Fruit fly (Drosophila melanogaster) whole organism, embryonic: ENCODE measurements around the gene Pino.
A peak's percentile ranks its signal among the peaks of the same experiment; 100 is the strongest.

ENCODE experiments used
- Blimp-1 ChIP-seq: fragments of 200-800 bp; sonication (Bioruptor generic); optimal IDR thresholded peaks from 3 replicates; lab custom pipeline; 2018; ENCODE audit warnings: missing biosample characterization, missing genetic modification characterization, mild to moderate bottlenecking, moderate library complexity, missing genetic modification reagents
- Bteb2 ChIP-seq: fragments of 200-800 bp; sonication (Bioruptor generic); optimal IDR thresholded peaks from 2 replicates; lab custom pipeline; 2016; ENCODE audit warnings: missing biosample characterization, missing genetic modification characterization
- CG10274 ChIP-seq: fragments of 200-800 bp; sonication (Bioruptor generic); optimal IDR thresholded peaks from 3 replicates; lab custom pipeline; 2017; ENCODE audit warnings: missing biosample characterization, mild to moderate bottlenecking, missing genetic modification characterization
- CG11560 ChIP-seq: fragments of 200-800 bp; sonication (Bioruptor generic); IDR thresholded peaks from 3 replicates; pipeline ENCODE4 v1.3.6; 2022; ENCODE audit warnings: missing biosample characterization, missing genetic modification characterization
- CG12155 ChIP-seq: fragments of 200-800 bp; sonication (Bioruptor generic); optimal IDR thresholded peaks from 3 replicates; lab custom pipeline; 2016; ENCODE audit warnings: missing biosample characterization, missing genetic modification characterization
- CG12744 ChIP-seq: fragments of 200-800 bp; sonication (Bioruptor generic); optimal IDR thresholded peaks from 2 replicates; lab custom pipeline; 2016; ENCODE audit warnings: missing biosample characterization, missing genetic modification characterization
- CG15479 ChIP-seq: fragments of 200-800 bp; sonication (Bioruptor generic); optimal IDR thresholded peaks from 3 replicates; lab custom pipeline; 2019; ENCODE audit warnings: missing biosample characterization, mild to moderate bottlenecking, missing genetic modification characterization, moderate library complexity
- CG34224 ChIP-seq: fragments of 200-800 bp; sonication (Bioruptor generic); IDR thresholded peaks from 3 replicates; pipeline ENCODE4 v1.3.6; 2022; ENCODE audit warnings: missing biosample characterization, missing genetic modification characterization; ENCODE audit not compliant: partially characterized antibody
- CG3726 ChIP-seq: fragments of 200-800 bp; sonication (Bioruptor generic); IDR thresholded peaks from 3 replicates; pipeline ENCODE4, ENCODE4 v1.3.6; 2022; ENCODE audit warnings: missing biosample characterization, missing genetic modification characterization
- CG3847 ChIP-seq: fragments of 200-800 bp; sonication (Bioruptor generic); IDR thresholded peaks from 2 replicates; pipeline ENCODE4 v1.3.6; 2022; ENCODE audit warnings: missing biosample characterization, missing genetic modification characterization
- CG4328 ChIP-seq: fragments of 200-800 bp; sonication (Bioruptor generic); optimal IDR thresholded peaks from 3 replicates; lab custom pipeline; 2017; ENCODE audit warnings: missing biosample characterization, missing genetic modification reagents, missing genetic modification characterization
- CG4617 ChIP-seq: fragments of 200-800 bp; sonication (Bioruptor generic); optimal IDR thresholded peaks from 3 replicates; lab custom pipeline; 2016; ENCODE audit warnings: missing biosample characterization, missing genetic modification characterization, borderline replicate concordance
- CG6272 ChIP-seq: fragments of 200-800 bp; sonication (Bioruptor generic); IDR thresholded peaks from 2 replicates; pipeline ENCODE4 v1.3.6; 2022; ENCODE audit warnings: missing biosample characterization, missing genetic modification characterization
- CG7786 ChIP-seq: fragments of 200-800 bp; sonication (Bioruptor generic); optimal IDR thresholded peaks from 2 replicates; lab custom pipeline; 2016; ENCODE audit warnings: missing biosample characterization, missing genetic modification characterization
- CG7987 ChIP-seq: fragments of 200-800 bp; sonication (Bioruptor generic); optimal IDR thresholded peaks from 2 replicates; lab custom pipeline; 2018; ENCODE audit warnings: missing biosample characterization, mild to moderate bottlenecking, missing genetic modification characterization, moderate library complexity
- CG8944 ChIP-seq: fragments of 200-800 bp; sonication (Bioruptor generic); optimal IDR thresholded peaks from 3 replicates; lab custom pipeline; 2016; ENCODE audit warnings: missing biosample characterization, missing genetic modification characterization
- D19B ChIP-seq: fragments of 200-800 bp; sonication (Bioruptor generic); optimal IDR thresholded peaks from 2 replicates; lab custom pipeline; 2017; ENCODE audit warnings: missing biosample characterization, mild to moderate bottlenecking, missing genetic modification characterization
- Dek ChIP-seq: fragments of 200-800 bp; sonication (Bioruptor generic); optimal IDR thresholded peaks from 3 replicates; lab custom pipeline; 2019; ENCODE audit warnings: missing biosample characterization, mild to moderate bottlenecking, missing genetic modification characterization, moderate library complexity
- Doc3 ChIP-seq: fragments of 200-800 bp; sonication (Bioruptor generic); IDR thresholded peaks from 3 replicates; pipeline ENCODE4 v1.3.6; 2022; ENCODE audit warnings: missing biosample characterization, missing genetic modification characterization; ENCODE audit not compliant: partially characterized antibody
- H2.0 ChIP-seq: fragments of 200-800 bp; sonication (Bioruptor generic); IDR thresholded peaks from 2 replicates; pipeline ENCODE4 v1.3.6; 2022; ENCODE audit warnings: missing biosample characterization, missing genetic modification characterization
- HLH3B ChIP-seq: fragments of 200-800 bp; sonication (Bioruptor generic); IDR thresholded peaks from 2 replicates; pipeline ENCODE4 v1.3.6; 2022; ENCODE audit warnings: missing biosample characterization, missing genetic modification characterization
- HmgZ ChIP-seq: fragments of 200-800 bp; sonication (Bioruptor generic); optimal IDR thresholded peaks from 2 replicates; lab custom pipeline; 2018; ENCODE audit warnings: missing biosample characterization, mild to moderate bottlenecking, missing genetic modification characterization
- Hr3 ChIP-seq: fragments of 200-800 bp; sonication (Bioruptor generic); optimal IDR thresholded peaks from 3 replicates; lab custom pipeline; 2016; ENCODE audit warnings: missing biosample characterization, missing genetic modification characterization
- Hsf ChIP-seq: fragments of 200-800 bp; sonication (Bioruptor generic); optimal IDR thresholded peaks from 3 replicates; lab custom pipeline; 2016; ENCODE audit warnings: missing biosample characterization, missing genetic modification characterization
- MBD-R2 ChIP-seq: fragments of 200-800 bp; sonication (Bioruptor generic); IDR thresholded peaks from 2 replicates; pipeline ENCODE4 v1.3.6; 2022; ENCODE audit warnings: missing biosample characterization, missing genetic modification characterization
- Med ChIP-seq: fragments of 200-800 bp; sonication (Bioruptor generic); peaks from one replicate; lab custom pipeline; 2016; ENCODE audit warnings: missing biosample characterization, missing genetic modification characterization, mild to moderate bottlenecking, inconsistent platforms, moderate library complexity
- Myb ChIP-seq: fragments of 200-800 bp; sonication (Bioruptor generic); optimal IDR thresholded peaks from 2 replicates; lab custom pipeline; 2016; ENCODE audit warnings: missing biosample characterization, missing genetic modification characterization
- Sry-β ChIP-seq: fragments of 200-800 bp; sonication (Bioruptor generic); optimal IDR thresholded peaks from 2 replicates; lab custom pipeline; 2018; ENCODE audit warnings: missing biosample characterization, mild to moderate bottlenecking, missing genetic modification characterization, moderate library complexity
- ara ChIP-seq: fragments of 200-800 bp; sonication (Bioruptor generic); IDR thresholded peaks from 2 replicates; pipeline ENCODE4 v1.3.6; 2022; ENCODE audit warnings: missing biosample characterization, missing genetic modification characterization
- bab2 ChIP-seq: fragments of 200-800 bp; sonication (Bioruptor generic); optimal IDR thresholded peaks from 2 replicates; lab custom pipeline; 2016; ENCODE audit warnings: missing biosample characterization, missing genetic modification characterization
- bcd ChIP-seq: fragments of 200-800 bp; sonication (Bioruptor generic); optimal IDR thresholded peaks from 2 replicates; lab custom pipeline; 2017; ENCODE audit warnings: missing biosample characterization, mild to moderate bottlenecking, missing genetic modification characterization
- bsh ChIP-seq, 2 experiments: fragments of 200-800 bp; sonication (Bioruptor generic); optimal IDR thresholded peaks; 2 replicates each; lab custom pipeline; 2017 to 2018; ENCODE audit warnings: mild to moderate bottlenecking in 2 of 2, missing biosample characterization in 2 of 2, missing genetic modification characterization in 2 of 2, moderate library complexity in 1 of 2
- chinmo ChIP-seq: fragments of 200-800 bp; sonication (Bioruptor generic); IDR thresholded peaks from 4 replicates; pipeline ENCODE4 v1.3.6; 2022; ENCODE audit warnings: missing biosample characterization, missing genetic modification characterization; ENCODE audit not compliant: partially characterized antibody
- chn ChIP-seq: fragments of 200-800 bp; sonication (Bioruptor generic); optimal IDR thresholded peaks from 2 replicates; lab custom pipeline; 2016; ENCODE audit warnings: missing biosample characterization, missing genetic modification characterization
- crp ChIP-seq, 2 experiments: fragments of 200-800 bp; sonication (Bioruptor generic); optimal IDR thresholded peaks; 2 replicates in 1 of 2; 3 replicates in 1 of 2; lab custom pipeline; 2017; ENCODE audit warnings: missing biosample characterization in 2 of 2, missing genetic modification characterization in 2 of 2, mild to moderate bottlenecking in 1 of 2, moderate library complexity in 1 of 2
- dati ChIP-seq: fragments of 200-800 bp; sonication (Bioruptor generic); IDR thresholded peaks from 2 replicates; pipeline ENCODE4 v1.3.6; 2022; ENCODE audit warnings: missing biosample characterization, missing genetic modification characterization
- dpn ChIP-seq, 2 experiments: fragments of 200-800 bp; sonication (Bioruptor generic); optimal IDR thresholded peaks; 3 replicates each; lab custom pipeline; 2016; ENCODE audit warnings: missing biosample characterization in 2 of 2, missing genetic modification characterization in 2 of 2
- ems ChIP-seq: fragments of 200-800 bp; sonication (Bioruptor generic); optimal IDR thresholded peaks from 3 replicates; lab custom pipeline; 2016; ENCODE audit warnings: missing biosample characterization, missing genetic modification characterization
- en ChIP-seq: fragments of 200-800 bp; sonication (Bioruptor generic); optimal IDR thresholded peaks from 2 replicates; lab custom pipeline; 2016; ENCODE audit warnings: missing biosample characterization, missing genetic modification characterization
- esg ChIP-seq: fragments of 200-800 bp; sonication (Bioruptor generic); conservative IDR thresholded peaks from 2 replicates; pipeline ENCODE4 v1.3.6; 2022; ENCODE audit warnings: missing biosample characterization, missing genetic modification characterization
- fu2 ChIP-seq: fragments of 200-800 bp; sonication (Bioruptor generic); optimal IDR thresholded peaks from 2 replicates; lab custom pipeline; 2016; ENCODE audit warnings: missing biosample characterization, missing genetic modification characterization
- gem ChIP-seq: fragments of 200-800 bp; sonication (Bioruptor generic); optimal IDR thresholded peaks from 2 replicates; lab custom pipeline; 2019; ENCODE audit warnings: missing biosample characterization, mild to moderate bottlenecking, missing genetic modification characterization, moderate library complexity
- gsb ChIP-seq: fragments of 200-800 bp; sonication (Bioruptor generic); IDR thresholded peaks from 2 replicates; pipeline ENCODE4 v1.3.6; 2022; ENCODE audit warnings: missing biosample characterization, missing genetic modification characterization
- gsb-n ChIP-seq: fragments of 200-800 bp; sonication (Bioruptor generic); optimal IDR thresholded peaks from 3 replicates; lab custom pipeline; 2018; ENCODE audit warnings: missing biosample characterization, mild to moderate bottlenecking, missing genetic modification characterization
- lov ChIP-seq, 2 experiments: fragments of 200-800 bp in 1 of 2; fragments of >200 bp in 1 of 2; sonication (Bioruptor generic) in 1 of 2; IDR thresholded peaks in 1 of 2; optimal IDR thresholded peaks in 1 of 2; 2 replicates in 1 of 2; 3 replicates in 1 of 2; pipeline versions ENCODE4 v1.3.6 to Lab custom; 2017 to 2022; ENCODE audit warnings: missing biosample characterization in 1 of 2, missing genetic modification characterization in 1 of 2
- nau ChIP-seq: fragments of 200-800 bp; sonication (Bioruptor generic); optimal IDR thresholded peaks from 3 replicates; lab custom pipeline; 2017; ENCODE audit warnings: missing biosample characterization, mild to moderate bottlenecking, missing genetic modification characterization, missing genetic modification reagents
- pzg ChIP-seq: fragments of 200-800 bp; sonication (Bioruptor generic); optimal IDR thresholded peaks from 3 replicates; lab custom pipeline; 2018; ENCODE audit warnings: missing biosample characterization, mild to moderate bottlenecking, missing genetic modification characterization, moderate library complexity
- stwl ChIP-seq: fragments of 200-800 bp; sonication (Bioruptor generic); optimal IDR thresholded peaks from 3 replicates; lab custom pipeline; 2018; ENCODE audit warnings: missing biosample characterization, mild to moderate bottlenecking, missing genetic modification characterization, moderate library complexity
- vvl ChIP-seq: fragments of 200-800 bp; sonication (Bioruptor generic); IDR thresholded peaks from 2 replicates; pipeline ENCODE4 v1.3.6; 2022; ENCODE audit warnings: missing biosample characterization, missing genetic modification characterization
- zfh1 ChIP-seq: fragments of 200-800 bp; sonication (Bioruptor generic); IDR thresholded peaks from 3 replicates; pipeline ENCODE4 v1.3.6; 2022; ENCODE audit warnings: missing biosample characterization, missing genetic modification characterization
- zfh2 ChIP-seq: fragments of 200-800 bp; sonication (Bioruptor generic); optimal IDR thresholded peaks from 2 replicates; lab custom pipeline; 2016; ENCODE audit warnings: missing biosample characterization, missing genetic modification characterization

The Pino gene

DNA sequence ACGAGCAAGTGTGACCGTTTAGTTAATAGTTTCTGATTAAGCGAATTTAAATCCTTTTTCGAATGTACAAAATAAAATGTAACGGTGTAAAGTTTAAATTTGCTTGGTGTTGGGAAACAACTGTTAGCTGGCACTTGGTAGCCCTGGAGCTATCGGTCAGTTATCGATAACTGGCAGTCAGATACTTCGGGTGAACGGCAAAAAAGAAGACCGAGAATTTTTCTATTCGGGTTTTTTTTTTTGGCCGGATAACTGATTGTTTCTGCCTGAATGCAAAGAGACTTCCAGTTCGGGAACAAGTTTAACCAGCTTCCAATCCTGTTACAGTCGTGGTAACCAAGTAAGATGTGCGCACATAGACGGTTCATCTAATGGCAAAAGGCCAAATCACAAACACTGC lies 48.8 kb upstream of the Pino start, which contains the start of gene CG4896 (continued):
- TF ChIP-seq Med (GFP tag; lab: Kevin White, UChicago) = peak; percentile 82
- no peak for TF ChIP-seq lov (optimal IDR thresholded peaks at IDR 0.05; lab: Kevin White, UChicago)
- TF ChIP-seq lov (GFP tag; IDR thresholded peaks at IDR 0.05; lab: Robert Waterston, UW) = no peak
- TF ChIP-seq gsb-n (tag; lab: Kevin White, UChicago) = no peak
- TF ChIP-seq Bteb2 (GFP tag; lab: Kevin White, UChicago) = no peak
- TF ChIP-seq CG6272 (GFP tag; lab: Robert Waterston, UW) = no peak
- no peak for TF ChIP-seq nau (GFP tag; lab: Kevin White, UChicago)
- peak; percentile 80 for TF ChIP-seq CG4617 (GFP tag; lab: Kevin White, UChicago)
- no peak for TF ChIP-seq D19B (GFP tag; lab: Kevin White, UChicago)
- no peak for TF ChIP-seq CG10274
- TF ChIP-seq CG3726 = no peak
- TF ChIP-seq stwl (tag; lab: Kevin White, UChicago) = peak; percentile 82
- TF ChIP-seq bab2 (GFP tag; lab: Kevin White, UChicago) = no peak
- no peak for TF ChIP-seq zfh1 (GFP tag; lab: Robert Waterston, UW)
- TF ChIP-seq CG7987 (GFP tag; lab: Kevin White, UChicago) = no peak
- TF ChIP-seq bsh (GFP tag; optimal IDR thresholded peaks at IDR 0.05; lab: Kevin White, UChicago) = peak in 1 of 2 experiments; percentile 51
- no peak for TF ChIP-seq ara
- peak; percentile 40; the same call in 1 of the 3 replicates for TF ChIP-seq Doc3 (GFP tag; lab: Robert Waterston, UW)
- no peak for TF ChIP-seq CG15479 (GFP tag; lab: Kevin White, UChicago)
- TF ChIP-seq ems (GFP tag; lab: Kevin White, UChicago) = peak; percentile 28
- TF ChIP-seq gem (tag; lab: Kevin White, UChicago) = no peak
- no peak for TF ChIP-seq CG12744 (GFP tag; lab: Kevin White, UChicago)
- no peak for TF ChIP-seq bcd (GFP tag; lab: Kevin White, UChicago)
- TF ChIP-seq dati = no peak
- TF ChIP-seq CG34224 (GFP tag; lab: Robert Waterston, UW) = peak; percentile 71
- TF ChIP-seq chinmo = peak; percentile 77; the same call in 1 of the 4 replicates
- no peak for TF ChIP-seq esg (GFP tag; lab: Robert Waterston, UW)
- no peak for TF ChIP-seq gsb (GFP tag; lab: Robert Waterston, UW)
- TF ChIP-seq vvl (GFP tag; lab: Robert Waterston, UW) = peak; percentile 63
- no peak for TF ChIP-seq CG12155 (GFP tag; lab: Kevin White, UChicago)
- no peak for TF ChIP-seq CG8944 (GFP tag; lab: Kevin White, UChicago)
- peak; percentile 5 to 7 for TF ChIP-seq dpn (GFP tag; optimal IDR thresholded peaks at IDR 0.05; lab: Kevin White, UChicago)
- TF ChIP-seq CG11560 (tag; lab: Robert Waterston, UW) = no peak
- no peak for TF ChIP-seq en
- no peak for TF ChIP-seq Blimp-1
- peak; percentile 6 for TF ChIP-seq fu2 (GFP tag; lab: Kevin White, UChicago)
- peak; percentile 85 for TF ChIP-seq MBD-R2 (GFP tag; lab: Robert Waterston, UW)
- no peak for TF ChIP-seq crp (GFP tag; optimal IDR thresholded peaks at IDR 0.05; lab: Kevin White, UChicago)
- TF ChIP-seq pzg (GFP tag; lab: Kevin White, UChicago) = peak; percentile 81
- no peak for TF ChIP-seq Dek (tag; lab: Kevin White, UChicago)
- TF ChIP-seq CG4328 (GFP tag; lab: Kevin White, UChicago) = no peak
- TF ChIP-seq chn (GFP tag; lab: Kevin White, UChicago) = no peak
- peak; percentile 37 for TF ChIP-seq CG3847 (GFP tag; lab: Robert Waterston, UW)
- TF ChIP-seq Hsf (GFP tag; lab: Kevin White, UChicago) = no peak
- no peak for TF ChIP-seq HLH3B (GFP tag; lab: Robert Waterston, UW)
- peak; percentile 37 for TF ChIP-seq HmgZ
- peak; percentile 99 for TF ChIP-seq Myb (GFP tag; lab: Kevin White, UChicago)
- no peak for TF ChIP-seq Sry-β (GFP tag; lab: Kevin White, UChicago)
- peak; percentile 4 for TF ChIP-seq CG7786 (GFP tag; lab: Kevin White, UChicago)
- peak; percentile 36 for TF ChIP-seq zfh2
- no peak for TF ChIP-seq Hr3 (GFP tag; lab: Kevin White, UChicago)
- TF ChIP-seq H2.0 (GFP tag; lab: Robert Waterston, UW) = no peak
